Fruit fly (Drosophila melanogaster) whole organism, wandering third instar larva: ENCODE data around the gene xit.

ENCODE experiments used
- Abd-B ChIP-seq: fragments of >200 bp; optimal IDR thresholded peaks from 2 replicates; lab custom pipeline; 2017; ENCODE audit warnings: missing biosample characterization, missing genetic modification characterization
- CG32264 ChIP-seq: fragments of 200-800 bp; sonication (Bioruptor generic); optimal IDR thresholded peaks from 2 replicates; lab custom pipeline; 2016; ENCODE audit warnings: missing biosample characterization, missing genetic modification characterization
- CG9705 ChIP-seq: fragments of 200-800 bp; sonication (Bioruptor generic); optimal IDR thresholded peaks from 2 replicates; lab custom pipeline; 2018; ENCODE audit warnings: missing biosample characterization, mild to moderate bottlenecking, missing genetic modification characterization
- CrebA ChIP-seq: fragments of 200-800 bp; sonication (Bioruptor generic); optimal IDR thresholded peaks from 2 replicates; lab custom pipeline; 2016; ENCODE audit warnings: missing biosample characterization, mild to moderate bottlenecking, missing genetic modification characterization, borderline replicate concordance
- Dfd ChIP-seq: fragments of >200 bp; optimal IDR thresholded peaks from 2 replicates; lab custom pipeline; 2017; ENCODE audit warnings: missing biosample characterization, missing genetic modification characterization
- Dif ChIP-seq: fragments of 200-275, 200-300 bp; sonication (Bioruptor generic); optimal IDR thresholded peaks from 2 replicates; lab custom pipeline; 2018; ENCODE audit warnings: missing biosample characterization, missing genetic modification characterization; ENCODE audit not compliant: partially characterized antibody
- GATAd ChIP-seq: sonication (Bioruptor generic); optimal IDR thresholded peaks from 2 replicates; lab custom pipeline; 2016; ENCODE audit warnings: missing biosample characterization, missing genetic modification characterization
- HLH106 ChIP-seq: fragments of 200-800 bp; optimal IDR thresholded peaks from 3 replicates; lab custom pipeline; 2019; ENCODE audit warnings: missing biosample characterization, mild to moderate bottlenecking, missing genetic modification characterization, moderate library complexity
- Hnf4 ChIP-seq: fragments of 200-800 bp; sonication (Bioruptor generic); optimal IDR thresholded peaks from 2 replicates; lab custom pipeline; 2016; ENCODE audit warnings: missing biosample characterization, mild to moderate bottlenecking, missing genetic modification characterization
- Hr78 ChIP-seq: fragments of >200 bp; optimal IDR thresholded peaks from 2 replicates; lab custom pipeline; 2017; ENCODE audit warnings: missing biosample characterization, missing genetic modification characterization
- Hr83 ChIP-seq: fragments of 200-300 bp; sonication (Bioruptor generic); optimal IDR thresholded peaks from 2 replicates; lab custom pipeline; 2016; ENCODE audit warnings: missing biosample characterization, mild to moderate bottlenecking, missing genetic modification characterization, moderate library complexity; ENCODE audit not compliant: poor library complexity, severe bottlenecking
- Jra ChIP-seq: sonication (Bioruptor generic); optimal IDR thresholded peaks from 2 replicates; lab custom pipeline; 2016; ENCODE audit warnings: missing biosample characterization, missing genetic modification characterization
- Myc ChIP-seq: fragments of >200 bp; optimal IDR thresholded peaks from 2 replicates; lab custom pipeline; 2017
- N ChIP-seq: fragments of >200 bp; optimal IDR thresholded peaks from 2 replicates; lab custom pipeline; 2018; ENCODE audit warnings: missing biosample characterization, missing external identifiers, missing genetic modification characterization
- OdsH ChIP-seq: fragments of 200-800 bp; sonication (Bioruptor generic); optimal IDR thresholded peaks from 2 replicates; lab custom pipeline; 2016; ENCODE audit warnings: missing biosample characterization, mild to moderate bottlenecking, missing genetic modification characterization
- Rel ChIP-seq, 2 experiments: fragments of 200-800 bp; sonication (Bioruptor generic) in 1 of 2; optimal IDR thresholded peaks; 2 replicates in 1 of 2; 3 replicates in 1 of 2; lab custom pipeline; 2016 to 2019; ENCODE audit warnings: mild to moderate bottlenecking in 2 of 2, missing biosample characterization in 2 of 2, missing genetic modification characterization in 2 of 2, moderate library complexity in 1 of 2
- Sp1 ChIP-seq: fragments of 200-800 bp; sonication (Bioruptor generic); optimal IDR thresholded peaks from 3 replicates; lab custom pipeline; 2019; ENCODE audit warnings: missing biosample characterization, mild to moderate bottlenecking, missing genetic modification characterization, moderate library complexity
- Vsx2 ChIP-seq: fragments of 200-300, 225-300 bp; sonication (Bioruptor generic); optimal IDR thresholded peaks from 2 replicates; lab custom pipeline; 2018; ENCODE audit warnings: missing biosample characterization, missing genetic modification characterization; ENCODE audit not compliant: partially characterized antibody
- br ChIP-seq: fragments of 200-800 bp; sonication (Bioruptor generic); optimal IDR thresholded peaks from 2 replicates; lab custom pipeline; 2016; ENCODE audit warnings: missing biosample characterization, missing genetic modification characterization
- brk ChIP-seq: fragments of 200-800 bp; sonication (Bioruptor generic); optimal IDR thresholded peaks from 2 replicates; lab custom pipeline; 2016; ENCODE audit warnings: missing biosample characterization, mild to moderate bottlenecking, missing genetic modification characterization
- dl ChIP-seq, 2 experiments: fragments of 175-275, 200-275 bp in 1 of 2; fragments of 200-275 bp in 1 of 2; sonication (Bioruptor generic); optimal IDR thresholded peaks; lab custom pipeline; 2018; ENCODE audit warnings: mild to moderate bottlenecking in 2 of 2, missing biosample characterization in 2 of 2, missing genetic modification characterization in 2 of 2, moderate library complexity in 2 of 2; ENCODE audit not compliant: partially characterized antibody in 2 of 2, insufficient read depth in 1 of 2
- dmrt93B ChIP-seq: fragments of 200-800 bp; sonication (Bioruptor generic); optimal IDR thresholded peaks from 2 replicates; lab custom pipeline; 2018; ENCODE audit warnings: missing biosample characterization, mild to moderate bottlenecking, missing genetic modification characterization
- dsf ChIP-seq: sonication (Bioruptor generic); optimal IDR thresholded peaks from 2 replicates; lab custom pipeline; 2016; ENCODE audit warnings: missing biosample characterization, missing genetic modification characterization, borderline replicate concordance
- ey ChIP-seq: fragments of 200-800 bp; sonication (Bioruptor generic); optimal IDR thresholded peaks from 2 replicates; lab custom pipeline; 2016; ENCODE audit warnings: missing biosample characterization, missing genetic modification characterization
- foxo ChIP-seq, 2 experiments: fragments of 200-800 bp; sonication (Bioruptor generic); optimal IDR thresholded peaks; 2 replicates in 1 of 2; 3 replicates in 1 of 2; lab custom pipeline; 2016 to 2017; ENCODE audit warnings: missing biosample characterization in 2 of 2, missing genetic modification characterization in 2 of 2
- fru ChIP-seq: fragments of 200-800 bp; sonication (Bioruptor generic); optimal IDR thresholded peaks from 3 replicates; lab custom pipeline; 2016; ENCODE audit warnings: missing biosample characterization, mild to moderate bottlenecking, missing genetic modification characterization
- h ChIP-seq: fragments of 200-800 bp; sonication (Bioruptor generic); optimal IDR thresholded peaks from 3 replicates; lab custom pipeline; 2016; ENCODE audit warnings: missing biosample characterization, mild to moderate bottlenecking, missing genetic modification characterization
- jim ChIP-seq: fragments of 175-275, 200-325 bp; sonication (Bioruptor generic); optimal IDR thresholded peaks from 2 replicates; lab custom pipeline; 2016; ENCODE audit warnings: missing biosample characterization, mild to moderate bottlenecking, missing genetic modification characterization
- pan ChIP-seq: fragments of >200 bp; optimal IDR thresholded peaks from 2 replicates; lab custom pipeline; 2017
- psq ChIP-seq: fragments of 200-800 bp; sonication (Bioruptor generic); optimal IDR thresholded peaks from 3 replicates; lab custom pipeline; 2017; ENCODE audit warnings: missing biosample characterization, mild to moderate bottlenecking, missing genetic modification characterization, moderate library complexity
- rgr ChIP-seq: fragments of 200-800 bp; sonication (Bioruptor generic); optimal IDR thresholded peaks from 3 replicates; lab custom pipeline; 2016; ENCODE audit warnings: missing biosample characterization, mild to moderate bottlenecking, missing genetic modification characterization
- sage ChIP-seq: fragments of 200-800 bp; sonication (Bioruptor generic); optimal IDR thresholded peaks from 2 replicates; lab custom pipeline; 2016; ENCODE audit warnings: missing biosample characterization, mild to moderate bottlenecking, missing genetic modification characterization
- sv ChIP-seq: fragments of 200-800 bp; sonication (Bioruptor generic); optimal IDR thresholded peaks from 3 replicates; lab custom pipeline; 2016; ENCODE audit warnings: missing biosample characterization, missing genetic modification characterization
- tai ChIP-seq: sonication (Bioruptor generic); optimal IDR thresholded peaks from 2 replicates; lab custom pipeline; 2016; ENCODE audit warnings: missing biosample characterization, missing genetic modification characterization
- usp ChIP-seq: fragments of >200 bp; optimal IDR thresholded peaks from 2 replicates; lab custom pipeline; 2017; ENCODE audit warnings: missing biosample characterization, missing genetic modification characterization
- woc ChIP-seq: sonication (Bioruptor generic); optimal IDR thresholded peaks from 2 replicates; lab custom pipeline; 2016; ENCODE audit warnings: missing biosample characterization, mild to moderate bottlenecking, missing genetic modification characterization

The xit gene

dm6 chrX:6859245-6859644 lies 38.4 kb downstream of the xit start:
- no peak for TF ChIP-seq CG32264 (GFP tag; lab: Kevin White, UChicago)
- no peak for TF ChIP-seq dl (GFP tag; optimal IDR thresholded peaks at IDR 0.05; lab: Kevin White, UChicago; ENCODE audit: insufficient read depth in 1 of 2, partially characterized antibody in 2 of 2)
- TF ChIP-seq Rel (GFP tag; optimal IDR thresholded peaks at IDR 0.05; lab: Kevin White, UChicago) = no peak
- TF ChIP-seq Rel (tag; optimal IDR thresholded peaks at IDR 0.05; lab: Kevin White, UChicago) = no peak
- TF ChIP-seq N (GFP tag; lab: Kevin White, UChicago) = no peak
- TF ChIP-seq Dif (GFP tag; lab: Kevin White, UChicago) = no peak
- TF ChIP-seq ey (GFP tag; lab: Kevin White, UChicago) = no peak
- no peak for TF ChIP-seq Jra (GFP tag; lab: Kevin White, UChicago)
- no peak for TF ChIP-seq h (GFP tag; lab: Kevin White, UChicago)
- TF ChIP-seq Dfd (GFP tag; lab: Kevin White, UChicago) = no peak
- no peak for TF ChIP-seq pan (lab: Kevin White, UChicago)
- TF ChIP-seq foxo (GFP tag; optimal IDR thresholded peaks at IDR 0.05; lab: Kevin White, UChicago) = no peak
- no peak for TF ChIP-seq Hr83
- TF ChIP-seq Hnf4 (GFP tag; lab: Kevin White, UChicago) = no peak
- no peak for TF ChIP-seq dsf (GFP tag; lab: Kevin White, UChicago)
- TF ChIP-seq OdsH (GFP tag; lab: Kevin White, UChicago) = no peak
- TF ChIP-seq fru = no peak

- TF ChIP-seq usp (no peak), N (GFP tag; lab: Kevin White, UChicago) (no peak), psq (peak; percentile 96), Vsx2 (GFP tag; lab: Kevin White, UChicago) (no peak), Dif (GFP tag; lab: Kevin White, UChicago) (no peak), sv (GFP tag; lab: Kevin White, UChicago) (peak; percentile 64), tai (no peak), pan (lab: Kevin White, UChicago) (no peak), foxo (GFP tag; optimal IDR thresholded peaks at IDR 0.05; lab: Kevin White, UChicago) (peak in 1 of 2 experiments; percentile 89), dmrt93B (peak; percentile 87), sage (GFP tag; lab: Kevin White, UChicago) (no peak), Myc (lab: Kevin White, UChicago) (peak; percentile 55), OdsH (GFP tag; lab: Kevin White, UChicago) (no peak), br (GFP tag; lab: Kevin White, UChicago) (peak; percentile 6), Sp1 (GFP tag; lab: Kevin White, UChicago) (peak; percentile 47), Hr78 (GFP tag; lab: Kevin White, UChicago) (no peak), Hr83 (no peak), h (GFP tag; lab: Kevin White, UChicago) (peak; percentile 82), dl (GFP tag; optimal IDR thresholded peaks at IDR 0.05; lab: Kevin White, UChicago; ENCODE audit: insufficient read depth in 1 of 2, partially characterized antibody in 2 of 2) (peak in 1 of 2 experiments; percentile 41), GATAd (GFP tag; lab: Kevin White, UChicago) (no peak), fru (peak; percentile 88), woc (GFP tag; lab: Kevin White, UChicago) (no peak), CG9705 (GFP tag; lab: Kevin White, UChicago) (peak; percentile 68), Jra (GFP tag; lab: Kevin White, UChicago) (no peak), dsf (GFP tag; lab: Kevin White, UChicago) (no peak), ey (GFP tag; lab: Kevin White, UChicago) (peak; percentile 86), HLH106 (tag; lab: Kevin White, UChicago) (peak; percentile 85), Abd-B (GFP tag; lab: Kevin White, UChicago) (no peak), rgr (GFP tag; lab: Kevin White, UChicago) (peak; percentile 23), jim (GFP tag; lab: Kevin White, UChicago) (no peak), CG32264 (GFP tag; lab: Kevin White, UChicago) (no peak), CrebA (no peak), Rel (GFP tag; optimal IDR thresholded peaks at IDR 0.05; lab: Kevin White, UChicago) (no peak), Rel (tag; optimal IDR thresholded peaks at IDR 0.05; lab: Kevin White, UChicago) (peak; percentile 62), brk (GFP tag; lab: Kevin White, UChicago) (no peak), Hnf4 (GFP tag; lab: Kevin White, UChicago) (no peak)
- TF ChIP-seq, all 38 proteins: peak for 15
Measured at dm6 chrX:6859756-6860412, 39.1 kb downstream of the xit start.
